Worm (Caenorhabditis elegans): Measurements from ENCODE around the gene B0454.26.
A peak's percentile ranks its signal among the peaks of the same experiment; 100 is the strongest.

- TF ChIP-seq klf-2 (GFP tag; conservative IDR thresholded peaks at IDR 0.05) (no peak), ztf-29 (GFP tag; IDR thresholded peaks at IDR 0.05) (no peak), ztf-23 (GFP tag; IDR thresholded peaks at IDR 0.05) (no peak), med-1 (GFP tag; optimal IDR thresholded peaks at IDR 0.05; ENCODE audit: insufficient read depth) (no peak), cog-1 (tag; optimal IDR thresholded peaks at IDR 0.05) (no peak), flt-1 (GFP tag; IDR thresholded peaks at IDR 0.05) (no peak), T22C8.4 (GFP tag; IDR thresholded peaks at IDR 0.05) (peak; percentile 88), ref-1 (GFP tag; conservative IDR thresholded peaks at IDR 0.05) (no peak), tab-1 (GFP tag; IDR thresholded peaks at IDR 0.05) (no peak)
Observed at ce11 chrII:3063366-3063765, 25.0 kb upstream of the B0454.26 start.
